Fruit fly (Drosophila melanogaster) whole organism, embryonic: Measurements from ENCODE around the gene Scox.

ENCODE experiments used
- BtbVII ChIP-seq: fragments of 200-800 bp; sonication (Bioruptor generic); optimal IDR thresholded peaks from 3 replicates; lab custom pipeline; 2017; ENCODE audit warnings: missing biosample characterization, mild to moderate bottlenecking, missing genetic modification characterization
- CG10462 ChIP-seq: fragments of 200-800 bp; sonication (Bioruptor generic); optimal IDR thresholded peaks from 2 replicates; lab custom pipeline; 2016; ENCODE audit warnings: missing biosample characterization, missing genetic modification characterization
- CG11504 ChIP-seq: fragments of 200-800 bp; sonication (Bioruptor generic); optimal IDR thresholded peaks from 3 replicates; lab custom pipeline; 2019; ENCODE audit warnings: missing biosample characterization, mild to moderate bottlenecking, missing genetic modification characterization, moderate library complexity
- CG12236 ChIP-seq: fragments of 200-800 bp; sonication (Bioruptor generic); optimal IDR thresholded peaks from 2 replicates; lab custom pipeline; 2016; ENCODE audit warnings: missing biosample characterization, missing genetic modification characterization
- CG1647 ChIP-seq: fragments of 200-800 bp; sonication (Bioruptor generic); optimal IDR thresholded peaks from 3 replicates; lab custom pipeline; 2016; ENCODE audit warnings: missing biosample characterization, missing genetic modification characterization
- CG16863 ChIP-seq: fragments of 200-800 bp; sonication (Bioruptor generic); optimal IDR thresholded peaks from 3 replicates; lab custom pipeline; 2016; ENCODE audit warnings: missing biosample characterization, missing genetic modification characterization
- CG2116 ChIP-seq: fragments of 200-800 bp; sonication (Bioruptor generic); optimal IDR thresholded peaks from 3 replicates; lab custom pipeline; 2018; ENCODE audit warnings: missing biosample characterization, mild to moderate bottlenecking, missing genetic modification characterization
- CG31388 ChIP-seq: fragments of 200-800 bp; sonication (Bioruptor generic); optimal IDR thresholded peaks from 2 replicates; lab custom pipeline; 2016; ENCODE audit warnings: missing biosample characterization, missing genetic modification characterization
- CG4282 ChIP-seq: fragments of 200-800 bp; sonication (Bioruptor generic); optimal IDR thresholded peaks from 2 replicates; lab custom pipeline; 2016; ENCODE audit warnings: missing biosample characterization, missing genetic modification characterization
- CG4328 ChIP-seq: fragments of 200-800 bp; sonication (Bioruptor generic); optimal IDR thresholded peaks from 3 replicates; lab custom pipeline; 2017; ENCODE audit warnings: missing biosample characterization, missing genetic modification reagents, missing genetic modification characterization
- CG4854 ChIP-seq: fragments of 200-800 bp; sonication (Bioruptor generic); optimal IDR thresholded peaks from 2 replicates; lab custom pipeline; 2016; ENCODE audit warnings: missing biosample characterization, missing genetic modification characterization, inconsistent platforms
- CG8388 ChIP-seq: fragments of 200-800 bp; sonication (Bioruptor generic); optimal IDR thresholded peaks from 2 replicates; lab custom pipeline; 2019; ENCODE audit warnings: missing biosample characterization, mild to moderate bottlenecking, missing genetic modification characterization, moderate library complexity
- CG9817 ChIP-seq: fragments of 200-800 bp; sonication (Bioruptor generic); optimal IDR thresholded peaks from 2 replicates; lab custom pipeline; 2018; ENCODE audit warnings: missing biosample characterization, mild to moderate bottlenecking, missing genetic modification characterization, moderate library complexity
- CG9932 ChIP-seq: fragments of 200-800 bp; sonication (Bioruptor generic); IDR thresholded peaks from 2 replicates; pipeline ENCODE4 v1.3.6; 2022; ENCODE audit warnings: missing biosample characterization, missing genetic modification characterization
- CoRest ChIP-seq: fragments of 200-800 bp; sonication (Bioruptor generic); optimal IDR thresholded peaks from 3 replicates; lab custom pipeline; 2018; ENCODE audit warnings: missing biosample characterization, mild to moderate bottlenecking, missing genetic modification characterization, moderate library complexity
- D19A ChIP-seq: fragments of 200-800 bp; optimal IDR thresholded peaks from 3 replicates; lab custom pipeline; 2019; ENCODE audit warnings: missing biosample characterization, mild to moderate bottlenecking, missing genetic modification characterization, moderate library complexity
- E2f1 ChIP-seq: fragments of 200-800 bp; sonication (Bioruptor generic); IDR thresholded peaks from 2 replicates; pipeline ENCODE4 v1.3.6; 2022; ENCODE audit warnings: missing biosample characterization, missing genetic modification characterization
- Fer3 ChIP-seq: fragments of 200-800 bp; sonication (Bioruptor generic); optimal IDR thresholded peaks from 2 replicates; lab custom pipeline; 2018; ENCODE audit warnings: missing biosample characterization, mild to moderate bottlenecking, missing genetic modification characterization, moderate library complexity
- HLH4C ChIP-seq: fragments of 200-800 bp; sonication (Bioruptor generic); IDR thresholded peaks from 3 replicates; pipeline ENCODE4 v1.3.6; 2022; ENCODE audit warnings: missing biosample characterization, missing genetic modification characterization; ENCODE audit not compliant: partially characterized antibody
- HLHmδ ChIP-seq: fragments of 200-800 bp; sonication (Bioruptor generic); optimal IDR thresholded peaks from 2 replicates; lab custom pipeline; 2018; ENCODE audit warnings: missing biosample characterization, mild to moderate bottlenecking, missing genetic modification characterization, moderate library complexity
- Hey ChIP-seq: fragments of 200-800 bp; sonication (Bioruptor generic); optimal IDR thresholded peaks from 3 replicates; lab custom pipeline; 2018; ENCODE audit warnings: missing biosample characterization, mild to moderate bottlenecking, missing genetic modification characterization
- Hmr ChIP-seq: fragments of 200-800 bp; sonication (Bioruptor generic); optimal IDR thresholded peaks from 3 replicates; lab custom pipeline; 2017; ENCODE audit warnings: mild to moderate bottlenecking, missing biosample characterization, missing genetic modification reagents, missing genetic modification characterization
- Neu2 ChIP-seq: fragments of 200-800 bp; sonication (Bioruptor generic); optimal IDR thresholded peaks from 3 replicates; lab custom pipeline; 2016; ENCODE audit warnings: missing biosample characterization, missing genetic modification characterization, borderline replicate concordance
- Nf-YA ChIP-seq: fragments of 200-800 bp; sonication (Bioruptor generic); IDR thresholded peaks from 2 replicates; pipeline ENCODE4 v1.3.6; 2022; ENCODE audit warnings: missing biosample characterization, missing genetic modification characterization
- Oaz ChIP-seq: fragments of 200-800 bp; sonication (Bioruptor generic); IDR thresholded peaks from 2 replicates; pipeline ENCODE4 v1.3.6; 2022; ENCODE audit warnings: missing biosample characterization, missing genetic modification characterization
- Ssrp ChIP-seq: fragments of 200-800 bp; sonication (Bioruptor generic); optimal IDR thresholded peaks from 2 replicates; lab custom pipeline; 2018; ENCODE audit warnings: missing biosample characterization, mild to moderate bottlenecking, missing genetic modification characterization, moderate library complexity
- Vsx1 ChIP-seq: fragments of 200-800 bp; sonication (Bioruptor generic); optimal IDR thresholded peaks from 2 replicates; lab custom pipeline; 2017; ENCODE audit warnings: missing biosample characterization, mild to moderate bottlenecking, missing genetic modification characterization, missing genetic modification reagents
- ara ChIP-seq: fragments of 200-800 bp; sonication (Bioruptor generic); IDR thresholded peaks from 2 replicates; pipeline ENCODE4 v1.3.6; 2022; ENCODE audit warnings: missing biosample characterization, missing genetic modification characterization
- bigmax ChIP-seq: fragments of 200-800 bp; sonication (Bioruptor generic); optimal IDR thresholded peaks from 2 replicates; lab custom pipeline; 2018; ENCODE audit warnings: missing biosample characterization, mild to moderate bottlenecking, missing genetic modification characterization
- cad ChIP-seq: fragments of >200 bp; optimal IDR thresholded peaks from 2 replicates; lab custom pipeline; 2017; ENCODE audit warnings: missing biosample characterization, missing genetic modification characterization
- chinmo ChIP-seq: fragments of 200-800 bp; sonication (Bioruptor generic); IDR thresholded peaks from 4 replicates; pipeline ENCODE4 v1.3.6; 2022; ENCODE audit warnings: missing biosample characterization, missing genetic modification characterization; ENCODE audit not compliant: partially characterized antibody
- danr ChIP-seq: fragments of 200-800 bp; sonication (Bioruptor generic); IDR thresholded peaks from 2 replicates; pipeline ENCODE4 v1.3.6; 2022; ENCODE audit warnings: missing biosample characterization, missing genetic modification characterization
- fd3F ChIP-seq: fragments of 200-800 bp; sonication (Bioruptor generic); optimal IDR thresholded peaks from 2 replicates; lab custom pipeline; 2018; ENCODE audit warnings: missing biosample characterization, mild to moderate bottlenecking, missing genetic modification characterization, moderate library complexity
- fd64A ChIP-seq: fragments of 200-800 bp; sonication (Bioruptor generic); optimal IDR thresholded peaks from 3 replicates; lab custom pipeline; 2018; ENCODE audit warnings: missing biosample characterization, mild to moderate bottlenecking, missing genetic modification characterization
- hbn ChIP-seq: fragments of 200-800 bp; sonication (Bioruptor generic); IDR thresholded peaks from 2 replicates; pipeline ENCODE4 v1.3.6; 2022; ENCODE audit warnings: missing biosample characterization, missing genetic modification characterization; ENCODE audit not compliant: partially characterized antibody
- jing ChIP-seq: fragments of 200-800 bp; sonication (Bioruptor generic); optimal IDR thresholded peaks from 2 replicates; lab custom pipeline; 2018; ENCODE audit warnings: missing biosample characterization, mild to moderate bottlenecking, missing genetic modification characterization
- maf-S ChIP-seq: fragments of 200-800 bp; sonication (Bioruptor generic); optimal IDR thresholded peaks from 2 replicates; lab custom pipeline; 2016; ENCODE audit warnings: missing biosample characterization, missing genetic modification characterization
- nau ChIP-seq: fragments of 200-800 bp; sonication (Bioruptor generic); optimal IDR thresholded peaks from 3 replicates; lab custom pipeline; 2017; ENCODE audit warnings: missing biosample characterization, mild to moderate bottlenecking, missing genetic modification characterization, missing genetic modification reagents
- peb ChIP-seq: fragments of 200-800 bp; sonication (Bioruptor generic); IDR thresholded peaks from 2 replicates; pipeline ENCODE4 v1.3.6; 2022; ENCODE audit warnings: missing biosample characterization, missing genetic modification characterization
- phol ChIP-seq: fragments of 200-800 bp; sonication (Bioruptor generic); optimal IDR thresholded peaks from 3 replicates; lab custom pipeline; 2018; ENCODE audit warnings: missing biosample characterization, mild to moderate bottlenecking, missing genetic modification characterization, moderate library complexity
- pum ChIP-seq: fragments of 200-800 bp; sonication (Bioruptor generic); optimal IDR thresholded peaks from 2 replicates; lab custom pipeline; 2016; ENCODE audit warnings: missing biosample characterization, missing genetic modification characterization
- sc ChIP-seq, 3 experiments: fragments of >200 bp in 2 of 3; fragments of 200-800 bp in 1 of 3; sonication (Bioruptor generic) in 1 of 3; optimal IDR thresholded peaks; 2 replicates in 2 of 3; 3 replicates in 1 of 3; lab custom pipeline; 2017; ENCODE audit warnings: mild to moderate bottlenecking in 1 of 3, missing biosample characterization in 1 of 3, missing genetic modification characterization in 1 of 3, missing genetic modification reagents in 1 of 3
- sens-2 ChIP-seq: fragments of 200-800 bp; sonication (Bioruptor generic); IDR thresholded peaks from 2 replicates; pipeline ENCODE4 v1.3.6; 2022; ENCODE audit warnings: missing biosample characterization, missing genetic modification characterization
- so ChIP-seq: fragments of 200-800 bp; sonication (Bioruptor generic); IDR thresholded peaks from 3 replicates; pipeline ENCODE4 v1.3.6; 2022; ENCODE audit warnings: missing biosample characterization, missing genetic modification characterization
- sr ChIP-seq: fragments of 200-800 bp; sonication (Bioruptor generic); IDR thresholded peaks from 3 replicates; pipeline ENCODE4 v1.3.6; 2022; ENCODE audit warnings: missing biosample characterization, missing genetic modification characterization
- stwl ChIP-seq: fragments of 200-800 bp; sonication (Bioruptor generic); optimal IDR thresholded peaks from 3 replicates; lab custom pipeline; 2018; ENCODE audit warnings: missing biosample characterization, mild to moderate bottlenecking, missing genetic modification characterization, moderate library complexity
- tap ChIP-seq: fragments of 200-800 bp; optimal IDR thresholded peaks from 3 replicates; lab custom pipeline; 2019; ENCODE audit warnings: missing biosample characterization, mild to moderate bottlenecking, missing genetic modification characterization, moderate library complexity
- vfl ChIP-seq: fragments of 200-800 bp; sonication (Bioruptor generic); optimal IDR thresholded peaks from 2 replicates; lab custom pipeline; 2016; ENCODE audit warnings: missing biosample characterization, missing genetic modification characterization
- zfh1 ChIP-seq: fragments of 200-800 bp; sonication (Bioruptor generic); IDR thresholded peaks from 3 replicates; pipeline ENCODE4 v1.3.6; 2022; ENCODE audit warnings: missing biosample characterization, missing genetic modification characterization

Scox gene

DNA sequence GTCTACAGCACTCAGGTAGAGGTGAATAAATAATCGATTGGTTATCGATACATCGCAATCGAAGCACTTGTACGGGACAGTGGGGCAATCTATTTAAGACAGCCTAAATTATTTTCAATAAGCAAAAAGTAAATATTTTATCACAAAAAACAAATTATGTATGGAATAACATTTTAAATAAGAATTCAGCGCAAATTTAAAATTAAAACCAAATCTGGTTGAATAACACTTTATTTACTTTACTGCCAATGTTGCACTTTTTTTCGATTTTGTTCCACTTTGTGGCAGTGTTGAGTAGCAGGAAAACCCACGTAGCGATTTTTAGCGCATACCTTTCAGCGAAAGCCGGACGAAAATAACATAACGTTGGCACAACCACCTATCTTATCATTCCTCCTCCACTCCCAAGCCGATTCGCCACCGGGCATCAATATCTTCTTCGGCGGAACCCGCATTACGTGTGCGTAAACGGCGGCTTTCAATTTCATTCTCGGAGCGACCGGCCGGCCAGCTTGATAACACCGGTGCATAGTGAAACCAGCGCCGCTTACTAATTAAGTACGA, 8.3 kb upstream of the Scox start, which contains the start of the genes Gmd and CG3792 (continued):
- TF ChIP-seq CG9817 (tag; lab: Kevin White, UChicago) (peak; percentile 92), Fer3 (tag; lab: Kevin White, UChicago) (peak; percentile 96), stwl (tag; lab: Kevin White, UChicago) (peak; percentile 96), HLH4C (GFP tag; lab: Robert Waterston, UW) (peak; percentile 84), pum (GFP tag; lab: Kevin White, UChicago) (peak; percentile 94), CG4854 (GFP tag; lab: Kevin White, UChicago) (peak; percentile 95), Hmr (GFP tag; lab: Kevin White, UChicago) (peak; percentile 94), HLHmδ (no peak), sens-2 (GFP tag; lab: Robert Waterston, UW) (peak; percentile 84; the same call in 1 of the 2 replicates), fd3F (peak; percentile 94), zfh1 (GFP tag; lab: Robert Waterston, UW) (peak; percentile 96), CG10462 (peak; percentile 91), CG4328 (GFP tag; lab: Kevin White, UChicago) (peak; percentile 95), jing (GFP tag; lab: Kevin White, UChicago) (no peak), so (GFP tag; lab: Robert Waterston, UW) (peak; percentile 92), D19A (tag; lab: Kevin White, UChicago) (peak; percentile 91), CG12236 (GFP tag; lab: Kevin White, UChicago) (peak; percentile 82), CG11504 (tag; lab: Kevin White, UChicago) (peak; percentile 94), maf-S (peak; percentile 95), CG4282 (GFP tag; lab: Kevin White, UChicago) (peak; percentile 96), hbn (GFP tag; lab: Robert Waterston, UW) (peak; percentile 81), Neu2 (GFP tag; lab: Kevin White, UChicago) (peak; percentile 36), CG8388 (GFP tag; lab: Kevin White, UChicago) (peak; percentile 82), CG31388 (GFP tag; lab: Kevin White, UChicago) (peak; percentile 88), ara (GFP tag; lab: Robert Waterston, UW) (peak; percentile 94), fd64A (GFP tag; lab: Kevin White, UChicago) (peak; percentile 54), bigmax (no peak), vfl (GFP tag; lab: Kevin White, UChicago) (peak; percentile 93), phol (tag; lab: Kevin White, UChicago) (peak; percentile 96), Vsx1 (no peak), Hey (no peak), chinmo (no peak), CG16863 (GFP tag; lab: Kevin White, UChicago) (peak; percentile 95), CG9932 (peak; percentile 98), E2f1 (GFP tag; lab: Robert Waterston, UW) (peak; percentile 96), Nf-YA (GFP tag; lab: Robert Waterston, UW) (peak; percentile 86), CG2116 (peak; percentile 92), Ssrp (tag; lab: Kevin White, UChicago) (peak; percentile 95), CoRest (tag; lab: Kevin White, UChicago) (peak; percentile 97), sr (peak; percentile 61; the same call in 1 of the 3 replicates), nau (GFP tag; lab: Kevin White, UChicago) (peak; percentile 90), Oaz (GFP tag; lab: Robert Waterston, UW) (peak; percentile 89), CG1647 (GFP tag; lab: Kevin White, UChicago) (peak; percentile 90), tap (peak; percentile 88), peb (GFP tag; lab: Robert Waterston, UW) (peak; percentile 96), danr (GFP tag; lab: Robert Waterston, UW) (peak; percentile 93), cad (GFP tag; lab: Kevin White, UChicago) (no peak), sc (optimal IDR thresholded peaks at IDR 0.05; lab: Kevin White, UChicago) (no peak), sc (GFP tag; optimal IDR thresholded peaks at IDR 0.05; lab: Kevin White, UChicago) (peak; percentile 82), BtbVII (GFP tag; lab: Kevin White, UChicago) (peak; percentile 95)
